Fruit fly (Drosophila melanogaster): ENCODE results near the gene asl.
A peak's percentile ranks its signal among the peaks of the same experiment; 100 is the strongest.

asl gene

DNA sequence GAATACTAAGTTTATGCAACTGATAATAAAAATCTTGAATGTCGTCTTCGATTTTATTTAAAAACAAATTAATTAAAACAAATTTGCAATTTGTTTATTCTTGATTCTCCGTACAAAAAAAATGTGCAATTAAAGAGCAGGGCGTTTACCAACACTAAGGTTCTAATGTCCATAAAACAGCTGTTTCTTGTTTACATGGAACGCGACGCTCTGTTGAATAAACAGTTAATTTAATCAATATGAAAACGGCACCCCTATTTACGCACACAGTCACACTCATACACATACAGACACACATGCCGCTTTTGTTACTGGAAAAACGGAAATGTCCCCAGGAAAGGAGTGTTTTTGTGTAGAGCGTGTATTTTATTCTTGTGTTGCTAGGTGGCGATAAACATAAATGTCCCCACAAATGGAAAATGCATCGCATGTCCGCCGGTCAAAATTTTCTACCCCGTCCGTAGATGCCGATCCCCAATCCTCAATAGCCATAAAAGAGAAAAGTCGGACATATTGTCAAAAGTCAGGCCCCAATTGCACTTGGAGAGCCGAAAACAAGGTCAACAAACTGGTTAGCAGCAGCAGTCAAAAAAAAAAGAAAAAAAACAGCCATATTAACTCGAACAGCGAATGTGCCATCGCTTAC, 16.8 kb upstream of the asl start:
- TF ChIP-seq CG17801 (GFP tag; optimal IDR thresholded peaks at IDR 0.05; ENCODE audit: partially characterized antibody), result peak; percentile 76

DNA sequence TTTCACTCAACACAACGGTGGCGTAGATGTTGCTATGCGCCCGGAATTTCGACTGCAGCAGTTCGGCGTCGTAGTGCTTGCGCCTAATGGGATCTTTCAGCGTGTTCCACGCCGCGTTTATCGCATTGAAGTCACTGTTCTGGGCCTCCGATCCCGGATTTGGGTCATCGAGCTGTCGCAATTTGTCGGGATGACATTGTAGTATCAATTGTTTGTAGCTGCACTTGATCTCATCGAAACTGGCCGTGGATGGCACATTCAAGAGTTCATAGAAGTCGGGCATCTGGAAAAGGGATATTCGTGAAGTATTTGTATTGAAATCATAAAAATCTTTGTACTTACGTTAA, 16.0 kb upstream of the asl start:
- TF ChIP-seq CG17801 (GFP tag; optimal IDR thresholded peaks at IDR 0.05; ENCODE audit: partially characterized antibody), result no peak

DNA sequence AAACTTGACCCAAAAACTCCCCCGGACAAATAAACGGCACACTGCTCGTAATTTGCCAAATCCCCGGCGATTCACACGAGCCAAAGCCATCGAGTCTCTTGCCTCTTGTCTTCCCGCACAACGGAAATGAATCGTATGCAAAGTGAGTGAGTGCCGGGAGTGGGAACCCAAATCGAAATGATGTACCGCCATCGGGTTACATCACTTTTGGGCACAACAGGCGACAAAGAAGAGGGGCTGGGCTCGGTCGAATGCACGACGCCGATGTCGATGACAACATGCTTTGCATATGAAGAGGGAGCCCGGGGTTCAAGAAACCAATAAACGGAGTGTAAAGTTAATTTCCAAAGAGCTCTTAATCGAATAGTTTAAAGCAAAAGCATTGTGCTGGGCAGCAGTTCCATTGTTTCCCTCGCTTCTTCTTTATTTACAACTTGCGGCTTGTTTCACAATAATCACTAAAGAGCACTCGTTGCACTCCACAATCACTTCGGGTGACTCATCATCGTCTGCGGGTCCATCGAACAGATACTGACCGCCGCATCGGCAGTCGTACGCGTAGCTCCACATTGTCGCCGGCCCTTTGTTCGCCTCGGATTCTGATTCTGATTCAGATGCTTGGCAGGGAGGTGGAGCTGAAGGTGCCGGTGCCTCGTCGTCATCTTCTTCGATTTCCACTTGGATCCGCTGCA, 15.5 kb upstream of the asl start:
- TF ChIP-seq CG17801 (GFP tag; optimal IDR thresholded peaks at IDR 0.05; ENCODE audit: partially characterized antibody), result no peak

DNA sequence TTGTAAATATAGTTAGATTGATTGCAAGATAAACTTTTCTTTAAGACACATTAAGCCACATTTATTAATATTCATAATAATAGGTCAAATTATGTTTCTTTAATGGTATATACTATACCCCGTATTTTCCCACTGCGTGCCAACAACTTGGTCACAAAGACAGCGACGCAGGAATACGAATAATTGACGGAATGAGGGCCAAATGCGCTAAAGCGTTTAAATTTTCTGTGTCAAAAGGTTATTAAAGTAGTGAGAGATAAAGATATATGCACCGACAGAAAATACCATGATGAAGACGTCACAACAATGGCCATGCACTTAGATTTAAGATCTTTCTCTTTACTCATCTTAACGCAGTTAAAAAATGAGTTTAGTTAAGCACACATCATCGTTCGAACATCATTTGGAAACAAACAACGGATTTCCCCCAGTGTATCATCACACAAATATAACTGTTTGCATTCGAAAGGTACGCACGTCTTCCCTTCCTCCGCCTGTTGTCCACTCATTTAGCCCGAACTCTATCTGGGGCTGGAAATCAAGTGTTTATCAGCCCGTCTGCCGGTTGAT, 14.1 kb upstream of the asl start:
- TF ChIP-seq CG17801 (GFP tag; optimal IDR thresholded peaks at IDR 0.05; ENCODE audit: partially characterized antibody), result no peak

DNA sequence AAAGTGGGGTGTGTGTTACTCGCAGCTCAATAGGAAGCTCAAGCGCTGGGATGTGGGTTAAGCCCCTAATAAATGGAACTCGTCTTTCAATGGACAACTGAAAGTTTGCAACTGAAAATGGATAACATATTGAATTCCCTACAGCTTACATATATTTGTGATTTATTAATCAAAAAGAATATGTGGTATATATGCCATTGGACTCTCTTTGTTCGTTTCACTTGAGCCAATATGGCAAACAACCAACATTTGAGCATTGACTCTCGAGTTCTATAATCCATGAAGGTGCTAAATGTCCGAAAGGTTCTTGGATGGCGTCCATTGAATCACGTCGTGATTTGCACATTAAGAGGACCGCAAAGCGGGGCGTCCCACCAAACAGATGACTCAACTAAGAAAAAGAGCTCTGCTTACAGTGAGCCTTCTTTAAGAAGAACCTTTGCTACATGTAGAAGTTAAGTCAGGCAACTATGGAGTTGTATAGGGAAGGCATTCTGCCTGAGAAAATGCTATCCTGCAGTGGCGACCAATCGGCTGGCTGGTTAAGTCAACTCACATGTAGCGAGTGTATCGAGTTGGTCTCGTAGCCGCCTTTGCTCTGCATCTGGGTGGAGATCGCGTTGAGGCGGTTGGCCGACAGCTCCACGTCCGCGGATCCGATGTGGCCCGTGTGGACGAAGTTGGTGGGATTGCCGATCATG, 11.7 kb upstream of the asl start:
- TF ChIP-seq CG17801 (GFP tag; optimal IDR thresholded peaks at IDR 0.05; ENCODE audit: partially characterized antibody), result no peak

DNA sequence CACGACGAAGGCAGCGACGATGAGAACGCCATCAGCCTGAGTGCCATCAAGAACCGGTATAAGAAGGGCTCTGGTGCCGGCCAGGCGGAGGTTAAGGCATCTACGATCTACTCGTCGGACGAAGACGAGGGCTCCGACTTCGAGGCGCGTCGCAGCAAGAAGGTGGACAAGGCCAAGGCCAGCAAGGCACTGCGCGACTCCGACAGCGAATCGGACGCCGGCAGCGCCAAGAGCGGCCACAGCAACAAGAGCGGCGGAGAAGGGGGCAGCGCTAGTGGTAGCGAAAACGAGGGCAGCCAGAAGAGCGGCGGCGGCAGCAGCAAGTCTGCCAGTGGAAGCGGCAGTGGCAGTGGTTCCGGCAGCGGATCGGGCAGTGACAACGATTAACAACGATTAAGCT, 9.1 kb upstream of the asl start:
- TF ChIP-seq CG17801 (GFP tag; optimal IDR thresholded peaks at IDR 0.05; ENCODE audit: partially characterized antibody), result no peak

DNA sequence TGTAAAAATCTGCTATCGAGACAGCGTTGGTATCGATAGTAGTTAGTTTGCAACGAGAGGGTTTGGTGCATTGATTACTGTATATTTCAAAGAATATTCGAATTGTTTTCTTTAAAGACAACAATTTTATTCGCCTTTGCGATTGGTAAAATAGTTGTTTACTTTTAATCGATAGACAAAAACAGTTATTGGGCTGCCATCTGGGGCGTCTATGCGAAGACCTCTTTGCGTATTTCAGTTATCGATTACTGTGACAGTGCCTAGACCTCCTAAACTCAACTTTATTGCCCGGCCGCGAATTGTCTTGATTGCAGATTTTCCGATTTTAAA, 6.7 kb upstream of the asl start, which contains the start of gene Atu:
TSS of gene Atu (plus strand) at position 245 of the 330 bp plus-strand sequence.
- peak; percentile 55 for TF ChIP-seq CG17801 (GFP tag; optimal IDR thresholded peaks at IDR 0.05; ENCODE audit: partially characterized antibody)

DNA sequence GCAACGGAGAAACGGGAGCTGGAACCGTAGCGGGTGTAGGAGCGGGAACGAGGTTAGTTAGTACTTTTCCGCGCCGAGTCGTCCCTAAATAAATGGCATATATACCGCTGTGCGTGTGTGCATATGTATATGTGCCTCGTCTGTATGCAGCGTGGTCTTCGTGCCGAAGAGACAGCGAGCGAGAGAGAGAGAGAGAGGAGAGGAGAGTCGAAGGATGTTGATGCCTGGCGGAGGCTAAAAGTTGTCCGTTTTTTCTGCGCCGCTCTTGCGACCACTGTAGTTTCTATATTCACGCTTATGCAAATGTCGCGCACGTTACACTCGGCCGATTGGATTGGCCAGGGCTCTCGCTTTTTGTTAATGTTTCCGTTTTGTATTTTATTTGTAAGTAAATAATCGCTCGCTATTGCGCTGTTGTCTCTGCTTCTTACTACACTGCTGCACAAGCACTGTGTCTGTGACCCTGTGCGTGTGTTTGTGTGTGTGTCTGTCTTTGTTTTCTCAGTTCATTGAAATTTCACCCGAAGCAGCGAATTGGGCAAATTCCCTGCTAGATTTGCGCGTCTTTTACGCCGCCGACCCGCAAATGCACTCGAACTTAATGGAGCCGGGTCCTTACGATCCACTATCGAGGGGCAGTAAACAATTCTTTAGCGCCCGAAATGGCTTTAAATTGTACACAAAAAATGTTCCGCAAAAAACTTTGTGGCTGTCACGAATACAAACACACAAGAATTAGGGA, 6.2 kb upstream of the asl start, which contains the start of gene Rga:
TSS of gene Rga (minus strand) at position 741 of the 742 bp plus-strand sequence.
- no peak for TF ChIP-seq CG17801 (GFP tag; optimal IDR thresholded peaks at IDR 0.05; ENCODE audit: partially characterized antibody)

DNA sequence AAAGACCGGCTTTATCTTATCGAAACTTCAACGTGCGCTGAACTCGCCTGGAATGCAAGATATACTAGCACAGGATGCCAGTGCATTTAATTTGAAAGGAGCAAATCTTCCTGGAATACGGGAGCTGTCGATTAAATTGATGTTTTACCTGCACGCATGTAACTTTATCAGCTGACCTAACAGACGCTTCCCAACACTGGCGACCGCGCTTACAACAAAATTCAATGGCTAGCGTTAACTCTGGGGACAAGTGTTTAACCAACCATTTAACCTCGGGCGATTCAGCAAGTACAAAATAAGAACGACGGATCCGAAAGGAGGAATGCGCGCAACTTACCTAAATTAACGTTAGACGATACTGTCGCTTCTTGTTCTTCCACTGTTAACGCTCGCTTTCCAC, 5.4 kb upstream of the asl start:
- TF ChIP-seq CG17801 (GFP tag; optimal IDR thresholded peaks at IDR 0.05; ENCODE audit: partially characterized antibody), result peak; percentile 4

DNA sequence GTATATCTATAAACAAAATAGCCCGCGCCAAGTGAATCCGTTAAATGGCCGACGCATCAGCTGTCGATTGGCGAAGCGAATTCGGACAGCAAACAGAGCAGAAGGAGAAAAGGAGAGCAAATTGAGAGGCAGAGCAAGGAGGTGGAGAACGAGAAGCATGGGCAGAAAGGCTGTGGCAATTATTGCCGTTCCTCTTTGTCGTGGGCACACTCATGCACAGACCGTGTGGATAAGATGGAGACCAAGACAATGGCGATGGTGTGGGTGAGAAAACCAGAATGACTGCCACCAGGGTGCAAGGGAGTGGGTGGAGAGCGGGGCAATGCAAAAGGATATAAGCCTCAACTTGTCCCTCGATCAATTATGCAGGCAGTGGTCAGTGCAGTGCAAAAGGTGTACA, 4.8 kb upstream of the asl start:
- no peak for TF ChIP-seq CG17801 (GFP tag; optimal IDR thresholded peaks at IDR 0.05; ENCODE audit: partially characterized antibody)

DNA sequence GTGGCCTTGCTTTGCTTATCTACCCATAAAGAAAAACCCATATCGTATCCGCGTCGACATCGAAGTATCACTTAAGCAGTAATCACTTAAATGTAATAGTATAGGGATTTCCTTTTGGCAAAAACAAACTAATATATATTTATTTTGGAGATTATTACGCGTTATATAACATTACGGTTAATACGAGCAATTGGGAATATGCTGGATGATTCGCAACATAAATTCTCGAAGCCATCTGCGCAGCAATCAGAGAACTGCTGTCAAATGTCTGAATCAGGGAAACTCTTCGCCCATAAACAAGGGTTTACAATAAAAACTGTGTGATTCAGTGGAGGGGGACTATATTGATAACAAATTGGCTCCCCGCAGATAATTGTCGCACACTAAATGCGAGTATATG, 4.3 kb upstream of the asl start:
- no peak for TF ChIP-seq CG17801 (GFP tag; optimal IDR thresholded peaks at IDR 0.05; ENCODE audit: partially characterized antibody)

DNA sequence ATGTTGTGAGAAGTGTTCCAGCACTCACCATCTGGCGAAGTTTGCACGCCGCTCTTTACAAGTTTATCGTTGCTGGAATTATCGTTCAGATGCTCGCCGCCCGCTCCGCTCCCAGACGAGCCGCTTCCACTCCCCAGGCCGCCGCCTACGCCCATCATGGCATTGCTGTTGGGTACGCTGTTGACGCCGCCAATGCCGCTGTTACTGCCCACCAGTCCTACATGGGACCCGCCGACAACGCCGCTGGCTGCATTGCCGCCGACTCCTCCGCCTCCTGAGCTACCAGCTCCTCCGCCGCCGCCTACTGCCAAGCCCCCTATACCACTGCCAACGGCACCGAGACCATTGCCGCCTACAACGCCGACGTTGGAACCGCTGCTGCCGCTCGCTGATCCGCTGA, 2.1 kb upstream of the asl start:
- TF ChIP-seq CG17801 (GFP tag; optimal IDR thresholded peaks at IDR 0.05; ENCODE audit: partially characterized antibody), result no peak

DNA sequence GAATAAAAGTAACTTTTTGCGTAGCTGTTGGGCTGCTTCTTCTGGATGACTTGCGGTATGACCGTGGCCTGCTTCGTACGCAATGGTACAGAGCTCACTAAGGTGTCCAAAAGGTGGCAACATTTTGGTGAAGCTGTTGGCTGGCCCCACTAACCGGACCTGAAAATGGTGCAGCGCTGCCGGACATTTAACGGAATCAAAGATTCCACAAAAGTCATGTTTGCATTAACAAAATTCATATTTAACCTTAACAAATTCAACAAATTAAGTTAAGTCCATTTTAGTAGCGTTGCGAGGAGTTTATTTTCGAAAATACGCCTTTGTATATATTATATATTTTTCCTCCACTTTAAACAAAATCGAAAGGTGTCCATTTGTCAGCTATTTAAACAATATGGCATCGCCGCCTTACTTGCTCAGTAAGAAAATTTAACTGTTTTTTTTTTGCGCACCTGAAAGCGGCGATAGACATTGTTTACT, 5.3 kb downstream of the asl start, which contains the start of the genes kra and SecS:
TSS of gene kra (minus strand) at position 93 of the 480 bp plus-strand sequence.
TSS of gene SecS (plus strand) at position 390 of the 480 bp plus-strand sequence.
- no peak for TF ChIP-seq CG17801 (GFP tag; optimal IDR thresholded peaks at IDR 0.05; ENCODE audit: partially characterized antibody)

DNA sequence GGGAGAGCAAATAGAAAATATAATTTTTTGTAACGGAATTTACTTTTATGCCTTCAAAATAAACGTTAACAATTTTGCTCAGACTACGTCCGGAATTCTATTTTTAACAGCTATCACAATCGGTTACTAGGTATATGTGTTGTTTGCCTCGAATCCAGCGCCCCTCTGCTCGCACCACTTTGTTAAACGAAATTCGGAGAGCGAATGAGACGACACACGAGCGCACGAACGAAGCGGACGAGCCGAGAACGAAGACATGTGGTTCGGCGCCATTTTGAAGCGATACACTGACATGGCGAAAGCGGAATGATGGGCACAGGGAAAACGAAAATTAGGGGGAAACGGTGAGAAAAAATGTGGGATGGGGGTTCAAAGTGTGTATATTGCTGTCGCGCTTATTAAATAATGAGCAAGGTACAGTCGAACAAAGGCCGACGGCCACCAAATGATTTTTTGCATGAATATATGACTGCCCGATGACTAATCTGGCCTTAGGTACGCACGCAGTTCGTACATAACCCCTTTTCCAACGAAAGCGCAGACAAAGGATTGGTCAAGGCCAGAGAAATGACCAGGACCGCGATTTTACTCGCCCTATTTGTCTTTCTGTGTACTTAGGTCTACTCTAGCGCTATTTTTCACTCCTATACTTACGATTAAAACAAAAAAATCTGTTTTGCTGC, 5.8 kb downstream of the asl start:
- peak; percentile 67 for TF ChIP-seq CG17801 (GFP tag; optimal IDR thresholded peaks at IDR 0.05; ENCODE audit: partially characterized antibody)
